Worm (Caenorhabditis elegans) whole organism, L2 larva: ENCODE measurements around the gene B0348.1.

Source experiments
- F13H6.1 ChIP-seq: sonication (generic microtip); optimal IDR thresholded peaks from 2 replicates; lab custom pipeline; 2016; ENCODE audit warnings: missing genetic modification characterization, missing compliant biosample characterization
- ZK546.5 ChIP-seq: sonication (generic microtip); optimal IDR thresholded peaks from 2 replicates; lab custom pipeline; 2017; ENCODE audit warnings: missing biosample characterization, missing genetic modification characterization
- ama-1 ChIP-seq: fragments of 150-350 bp; optimal IDR thresholded peaks from 2 replicates; lab custom pipeline; 2018; ENCODE audit warnings: inconsistent platforms
- nhr-237 ChIP-seq: fragments of 150-350 bp; optimal IDR thresholded peaks from 2 replicates; lab custom pipeline; 2014; ENCODE audit warnings: missing biosample characterization, missing genetic modification characterization
- skn-1 ChIP-seq: sonication (generic microtip); optimal IDR thresholded peaks from 2 replicates; lab custom pipeline; 2017; ENCODE audit warnings: missing biosample characterization, missing genetic modification characterization
- sma-9 ChIP-seq, 2 experiments: fragments of 150-350 bp in 1 of 2; sonication (generic microtip) in 1 of 2; optimal IDR thresholded peaks; 2 replicates each; lab custom pipeline; 2014 to 2016; ENCODE audit warnings: missing genetic modification characterization in 2 of 2, mild to moderate bottlenecking in 1 of 2, missing biosample characterization in 1 of 2, missing compliant biosample characterization in 1 of 2, missing genetic modification reagents in 1 of 2, moderate library complexity in 1 of 2

DNA sequence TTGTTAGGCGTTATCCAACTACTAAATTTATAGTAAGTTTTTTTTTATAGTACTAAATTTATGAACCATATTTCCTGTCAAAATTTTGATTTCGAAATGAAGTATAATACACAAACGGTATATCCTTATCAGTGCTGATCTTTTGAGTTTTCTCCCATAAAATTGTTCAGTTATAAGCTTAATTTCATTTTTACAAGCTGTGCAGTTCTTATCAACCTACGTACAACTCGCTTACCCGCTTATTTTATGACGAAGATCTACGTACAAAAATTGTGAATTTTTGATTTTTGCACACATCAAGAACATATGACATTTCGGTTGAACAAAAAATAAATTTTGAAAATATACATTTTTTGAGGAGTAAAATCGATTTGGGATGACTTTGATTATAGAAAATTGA, 4.7 kb upstream of the B0348.1 start:
- TF ChIP-seq skn-1 (no peak), ZK546.5 (no peak), sma-9 (GFP tag; optimal IDR thresholded peaks at IDR 0.05; lab: Kevin White, UChicago) (no peak), sma-9 (tag; optimal IDR thresholded peaks at IDR 0.05; lab: Kevin White, UChicago) (no peak), F13H6.1 (tag; lab: Kevin White, UChicago) (no peak), nhr-237 (no peak), ama-1 (lab: Kevin White, UChicago) (no peak)
